Worm (Caenorhabditis elegans): ENCODE results near the gene wdr-20.

- TF ChIP-seq ztf-3 (GFP tag; optimal IDR thresholded peaks at IDR 0.05) (no peak), sea-2 (GFP tag; IDR thresholded peaks at IDR 0.05) (no peak), die-1 (tag; optimal IDR thresholded peaks at IDR 0.05) (no peak), ztf-26 (tag; optimal IDR thresholded peaks at IDR 0.05) (no peak), hmg-20 (GFP tag; IDR thresholded peaks at IDR 0.05) (no peak), sptf-2 (GFP tag; optimal IDR thresholded peaks at IDR 0.05) (no peak), unc-130 (GFP tag; optimal IDR thresholded peaks at IDR 0.05) (no peak), ZK185.1 (tag; optimal IDR thresholded peaks at IDR 0.05; ENCODE audit: poor library complexity, severe bottlenecking) (no peak), madf-6 (GFP tag; IDR thresholded peaks at IDR 0.05) (no peak), ama-1 (optimal IDR thresholded peaks at IDR 0.05) (no peak), ama-1 (GFP tag; optimal IDR thresholded peaks at IDR 0.05) (no peak)
These were observed 52.3 kb downstream of the wdr-20 start, which contains the start of gene nhr-205 for ce11 chrV:10081636-10082035.

All from whole organism, young adult.